Worm (Caenorhabditis elegans) whole organism, young adult: ENCODE measurements around the gene F48F5.8.

Source experiments
- B0261.1 ChIP-seq: sonication (generic microtip); optimal IDR thresholded peaks from 2 replicates; lab custom pipeline; 2016; ENCODE audit warnings: mild to moderate bottlenecking, missing genetic modification characterization, moderate library complexity, missing compliant biosample characterization
- F10E7.11 ChIP-seq: sonication (generic microtip); optimal IDR thresholded peaks from 2 replicates; lab custom pipeline; 2017; ENCODE audit warnings: mild to moderate bottlenecking, missing genetic modification characterization, moderate library complexity, missing compliant biosample characterization
- F33H1.4 ChIP-seq: fragments of 200-800 bp; sonication (Bioruptor generic); IDR thresholded peaks from 2 replicates; pipeline ENCODE4 v1.3.6; 2022; ENCODE audit warnings: missing genetic modification reagents, missing genetic modification characterization, missing compliant biosample characterization
- Y79H2A.3 ChIP-seq: fragments of 200-800 bp; sonication (Bioruptor generic); conservative IDR thresholded peaks from 2 replicates; pipeline ENCODE4 v1.3.6; 2022; ENCODE audit warnings: missing genetic modification reagents, missing genetic modification characterization, missing compliant biosample characterization
- ZK185.1 ChIP-seq: sonication (generic microtip); optimal IDR thresholded peaks from 2 replicates; lab custom pipeline; 2016; ENCODE audit warnings: mild to moderate bottlenecking, missing genetic modification characterization, missing compliant biosample characterization; ENCODE audit not compliant: poor library complexity, severe bottlenecking
- akir-1 ChIP-seq: fragments of 200-800 bp; sonication (Bioruptor generic); optimal IDR thresholded peaks from 2 replicates; lab custom pipeline; 2018; ENCODE audit warnings: mild to moderate bottlenecking, missing genetic modification characterization, moderate library complexity, missing compliant biosample characterization
- aptf-2 ChIP-seq: fragments of 200-800 bp; sonication (Bioruptor generic); conservative IDR thresholded peaks from 2 replicates; pipeline ENCODE4 v1.3.6; 2022; ENCODE audit warnings: missing genetic modification reagents, missing genetic modification characterization, missing compliant biosample characterization
- aptf-3 ChIP-seq: fragments of 200-800 bp; sonication (Bioruptor generic); IDR thresholded peaks from 2 replicates; pipeline ENCODE4 v1.3.6; 2022; ENCODE audit warnings: missing genetic modification characterization, missing compliant biosample characterization
- bed-2 ChIP-seq: fragments of 200-800 bp; sonication (Bioruptor generic); IDR thresholded peaks from 2 replicates; pipeline ENCODE4 v1.3.6; 2022; ENCODE audit warnings: missing genetic modification reagents, missing genetic modification characterization, missing compliant biosample characterization
- cebp-1 ChIP-seq, 2 experiments: fragments of 200-800 bp in 1 of 2; sonication (Bioruptor generic) in 1 of 2; sonication (generic microtip) in 1 of 2; IDR thresholded peaks in 1 of 2; optimal IDR thresholded peaks in 1 of 2; 2 replicates each; pipeline versions ENCODE4 v1.3.6 to Lab custom; 2017 to 2022; ENCODE audit warnings: missing compliant biosample characterization in 2 of 2, missing genetic modification characterization in 2 of 2, mild to moderate bottlenecking in 1 of 2, missing genetic modification reagents in 1 of 2, moderate library complexity in 1 of 2
- ceh-27 ChIP-seq: fragments of 200-800 bp; sonication (Bioruptor generic); optimal IDR thresholded peaks from 2 replicates; lab custom pipeline; 2018; ENCODE audit warnings: mild to moderate bottlenecking, missing genetic modification characterization, moderate library complexity, missing compliant biosample characterization
- ceh-58 ChIP-seq: fragments of 200-800 bp; sonication (Bioruptor generic); IDR thresholded peaks from 2 replicates; pipeline ENCODE4 v1.3.6; 2022; ENCODE audit warnings: missing genetic modification characterization, missing compliant biosample characterization
- efl-1 ChIP-seq: fragments of 150-350 bp; optimal IDR thresholded peaks from 2 replicates; lab custom pipeline; 2014; ENCODE audit warnings: missing biosample characterization, missing genetic modification reagents, missing genetic modification characterization
- ets-4 ChIP-seq: fragments of 200-800 bp; sonication (Bioruptor generic); optimal IDR thresholded peaks from 2 replicates; lab custom pipeline; 2018; ENCODE audit warnings: mild to moderate bottlenecking, missing genetic modification characterization, missing compliant biosample characterization
- hmg-1.2 ChIP-seq: fragments of 200-800 bp; sonication (Bioruptor generic); IDR thresholded peaks from 2 replicates; pipeline ENCODE4 v1.3.6; 2022; ENCODE audit warnings: missing genetic modification reagents, missing genetic modification characterization, missing compliant biosample characterization
- lag-1 ChIP-seq: fragments of 200-800 bp; sonication (Bioruptor generic); IDR thresholded peaks from 2 replicates; pipeline ENCODE4 v1.3.6; 2022; ENCODE audit warnings: missing genetic modification reagents, missing genetic modification characterization, missing compliant biosample characterization
- let-526 ChIP-seq: fragments of 200-800 bp; sonication (Bioruptor generic); IDR thresholded peaks from 2 replicates; pipeline ENCODE4 v1.3.6; 2022; ENCODE audit warnings: missing genetic modification reagents, missing genetic modification characterization, missing compliant biosample characterization
- lin-35 ChIP-seq, 3 experiments: fragments of 150-350 bp in 2 of 3; sonication (generic microtip) in 1 of 3; optimal IDR thresholded peaks; 2 replicates each; lab custom pipeline; 2014 to 2018; ENCODE audit warnings: missing biosample characterization in 3 of 3, missing genetic modification characterization in 3 of 3, missing genetic modification reagents in 3 of 3
- lin-40 ChIP-seq: sonication (generic microtip); optimal IDR thresholded peaks from 2 replicates; lab custom pipeline; 2016; ENCODE audit warnings: missing genetic modification characterization, mild to moderate bottlenecking, missing compliant biosample characterization, missing genotype, missing genetic modification reagents
- lir-1 ChIP-seq: fragments of 200-800 bp; sonication (Bioruptor generic); conservative IDR thresholded peaks from 2 replicates; pipeline ENCODE4 v1.3.6; 2022; ENCODE audit warnings: missing genetic modification reagents, missing genetic modification characterization, missing compliant biosample characterization
- lsl-1 ChIP-seq: fragments of 200-800 bp; sonication (Bioruptor generic); optimal IDR thresholded peaks from 2 replicates; lab custom pipeline; 2018; ENCODE audit warnings: mild to moderate bottlenecking, missing genetic modification characterization, moderate library complexity, missing compliant biosample characterization
- nhr-27 ChIP-seq: fragments of 200-800 bp; sonication (Bioruptor generic); optimal IDR thresholded peaks from 2 replicates; lab custom pipeline; 2018; ENCODE audit warnings: mild to moderate bottlenecking, missing genetic modification characterization, moderate library complexity, missing compliant biosample characterization
- nhr-80 ChIP-seq: sonication (generic microtip); optimal IDR thresholded peaks from 2 replicates; lab custom pipeline; 2016; ENCODE audit warnings: missing genetic modification characterization, missing compliant biosample characterization
- repo-1 ChIP-seq: sonication (generic microtip); optimal IDR thresholded peaks from 2 replicates; lab custom pipeline; 2017; ENCODE audit warnings: mild to moderate bottlenecking, missing genetic modification characterization, missing compliant biosample characterization
- rpc-1 ChIP-seq, 2 experiments: fragments of 150-350 bp in 1 of 2; sonication (generic microtip) in 1 of 2; optimal IDR thresholded peaks; 2 replicates each; lab custom pipeline; 2014 to 2018; ENCODE audit warnings: missing biosample characterization in 1 of 2, missing genetic modification characterization in 1 of 2, missing genetic modification reagents in 1 of 2, missing genotype in 1 of 2
- sea-2 ChIP-seq: fragments of 200-800 bp; sonication (Bioruptor generic); IDR thresholded peaks from 2 replicates; pipeline ENCODE4 v1.3.6; 2022; ENCODE audit warnings: missing genetic modification characterization, missing compliant biosample characterization
- snpc-3.4 ChIP-seq: sonication (generic microtip); optimal IDR thresholded peaks from 2 replicates; lab custom pipeline; 2017; ENCODE audit warnings: missing genetic modification characterization, mild to moderate bottlenecking, missing compliant biosample characterization, antibody characterized with exemption, moderate library complexity, missing genotype, missing genetic modification reagents
- snpc-4 ChIP-seq, 5 experiments: fragments of 150-350 bp in 1 of 5; sonication (generic microtip) in 4 of 5; optimal IDR thresholded peaks; 2 replicates each; lab custom pipeline; 2014 to 2018; ENCODE audit warnings: missing genetic modification characterization in 5 of 5, missing biosample characterization in 3 of 5, antibody characterized with exemption in 2 of 5, mild to moderate bottlenecking in 2 of 5, missing compliant biosample characterization in 2 of 5, missing genotype in 2 of 5, moderate library complexity in 2 of 5, missing genetic modification reagents in 1 of 5
- tlf-1 ChIP-seq: fragments of 200-800 bp; sonication (Bioruptor generic); optimal IDR thresholded peaks from 2 replicates; lab custom pipeline; 2018; ENCODE audit warnings: mild to moderate bottlenecking, missing genetic modification characterization, missing compliant biosample characterization
- unc-130 ChIP-seq: sonication (generic microtip); optimal IDR thresholded peaks from 2 replicates; lab custom pipeline; 2016; ENCODE audit warnings: missing genetic modification reagents, missing genetic modification characterization, missing compliant biosample characterization
- unc-62 ChIP-seq: fragments of 150-350 bp; optimal IDR thresholded peaks from 2 replicates; lab custom pipeline; 2014; ENCODE audit warnings: missing biosample characterization, missing genetic modification reagents, missing genetic modification characterization
- zfh-2 ChIP-seq: fragments of 200-800 bp; sonication (Bioruptor generic); conservative IDR thresholded peaks from 2 replicates; pipeline ENCODE4 v1.3.6; 2022; ENCODE audit warnings: missing genetic modification reagents, missing genetic modification characterization, missing compliant biosample characterization
- zim-3 ChIP-seq: sonication (generic microtip); optimal IDR thresholded peaks from 2 replicates; lab custom pipeline; 2017; ENCODE audit warnings: mild to moderate bottlenecking, missing genetic modification characterization, moderate library complexity, missing compliant biosample characterization
- ztf-22 ChIP-seq: fragments of 200-800 bp; sonication (Bioruptor generic); optimal IDR thresholded peaks from 2 replicates; lab custom pipeline; 2018; ENCODE audit warnings: mild to moderate bottlenecking, missing genetic modification characterization, moderate library complexity, missing compliant biosample characterization
- ztf-28 ChIP-seq: fragments of 200-800 bp; sonication (Bioruptor generic); IDR thresholded peaks from 2 replicates; pipeline ENCODE4 v1.3.6; 2022; ENCODE audit warnings: missing genetic modification reagents, missing genetic modification characterization, missing compliant biosample characterization
- ztf-6 ChIP-seq: fragments of 200-800 bp; sonication (Bioruptor generic); IDR thresholded peaks from 2 replicates; pipeline ENCODE4 v1.3.6; 2022; ENCODE audit warnings: missing genetic modification reagents, missing genetic modification characterization, missing compliant biosample characterization

F48F5.8 gene

DNA sequence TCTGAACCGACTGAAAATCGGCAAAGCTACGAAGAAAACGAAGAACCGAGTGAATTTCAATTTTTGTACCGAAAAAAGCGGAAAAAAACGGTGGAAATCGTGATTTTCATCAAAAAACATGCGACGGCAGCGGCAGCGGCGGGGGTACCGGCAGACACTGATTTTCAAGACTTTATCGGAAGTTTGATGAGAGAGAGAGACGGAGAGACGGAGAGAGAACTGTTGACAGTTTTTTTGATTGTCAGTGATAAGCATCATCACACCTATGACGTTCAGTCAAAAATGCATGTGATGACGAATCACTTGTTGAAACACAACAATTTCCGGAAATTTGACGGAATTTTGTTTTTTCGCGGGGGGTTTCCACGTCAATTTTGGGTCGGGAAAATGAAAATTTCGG is 11.7 kb upstream of the F48F5.8 start (continued):
- TF ChIP-seq tlf-1 (no peak), lag-1 (GFP tag; lab: Robert Waterston, UW) (no peak), lin-40 (tag; lab: Kevin White, UChicago) (peak; percentile 23), ets-4 (GFP tag; lab: Kevin White, UChicago) (peak; percentile 33)

DNA sequence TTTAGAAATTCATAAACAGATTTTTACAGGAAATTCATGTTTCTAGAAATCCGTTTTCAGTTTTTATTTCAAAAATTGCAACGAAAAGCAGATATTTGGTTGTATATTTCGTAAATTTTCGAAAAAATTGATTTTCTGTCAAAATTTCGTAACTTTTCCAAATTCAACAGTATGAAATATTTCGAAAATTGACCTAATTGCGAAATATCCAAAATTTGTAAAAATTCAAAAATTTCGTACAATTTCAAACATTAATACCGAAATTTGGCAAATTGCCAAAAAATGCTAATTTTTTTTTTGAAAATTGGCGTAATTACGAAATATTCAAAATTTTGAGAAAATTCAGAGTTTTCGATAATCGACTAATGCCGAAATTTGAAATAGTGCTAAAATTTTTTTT is 11.2 kb upstream of the F48F5.8 start:
- TF ChIP-seq cebp-1 (GFP tag; IDR thresholded peaks at IDR 0.05; lab: Robert Waterston, UW): peak; percentile 73
- TF ChIP-seq cebp-1 (tag; optimal IDR thresholded peaks at IDR 0.05; lab: Kevin White, UChicago): peak; percentile 95
- TF ChIP-seq unc-62 (GFP tag; lab: Kevin White, UChicago): peak; percentile 42
- TF ChIP-seq ztf-6: no peak

DNA sequence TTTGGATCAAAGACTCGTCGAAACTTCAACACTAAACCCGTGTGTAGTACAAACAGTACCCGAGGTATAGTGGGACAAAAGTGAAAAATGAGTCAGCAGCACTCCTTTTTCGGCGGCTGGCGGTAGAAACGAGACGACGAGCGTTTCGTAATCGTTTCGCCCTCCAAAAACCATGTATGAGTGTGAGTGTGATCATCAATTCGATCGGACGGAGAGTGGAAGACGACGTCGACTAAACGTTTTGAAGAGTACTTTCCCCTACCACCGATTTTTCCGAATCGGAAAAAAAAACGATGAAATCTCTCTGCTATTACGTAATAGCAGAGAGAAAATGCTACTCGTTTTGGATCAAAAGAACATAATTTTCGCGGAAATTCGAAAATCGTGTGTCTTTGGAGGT is 9.7 kb upstream of the F48F5.8 start:
- TF ChIP-seq nhr-27 (tag; lab: Kevin White, UChicago): no peak
- no peak for TF ChIP-seq cebp-1 (GFP tag; IDR thresholded peaks at IDR 0.05; lab: Robert Waterston, UW)
- peak; percentile 75 for TF ChIP-seq cebp-1 (tag; optimal IDR thresholded peaks at IDR 0.05; lab: Kevin White, UChicago)
- TF ChIP-seq, all 124 proteins: peak for 1

DNA sequence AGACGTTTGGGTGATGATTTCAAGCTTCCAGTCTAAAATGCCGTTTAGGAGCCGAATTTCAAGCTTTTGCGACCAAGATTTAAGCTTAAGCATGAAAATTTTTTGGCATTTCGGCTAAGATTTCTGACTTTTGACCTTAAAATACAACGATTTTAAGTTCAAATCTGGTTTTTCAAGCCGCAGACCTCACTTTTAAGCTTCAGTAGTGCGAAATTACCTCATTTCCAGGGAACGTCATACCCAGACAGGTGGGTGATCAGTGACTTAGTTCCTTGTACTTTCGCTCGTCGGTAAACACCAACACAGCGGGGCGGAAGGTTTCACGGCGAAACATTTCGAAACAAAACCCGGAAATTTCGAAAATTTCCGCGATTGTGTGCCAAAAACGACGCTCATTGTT is 8.8 kb upstream of the F48F5.8 start:
- TF ChIP-seq F33H1.4: no peak
- no peak for TF ChIP-seq repo-1 (tag; lab: Kevin White, UChicago)
- TF ChIP-seq snpc-4 (GFP tag; optimal IDR thresholded peaks at IDR 0.05; lab: Kevin White, UChicago): no peak
- no peak for TF ChIP-seq snpc-4 (tag; optimal IDR thresholded peaks at IDR 0.05; lab: Kevin White, UChicago)
- no peak for TF ChIP-seq B0261.1 (tag; lab: Kevin White, UChicago)
- no peak for TF ChIP-seq aptf-2 (GFP tag; lab: Robert Waterston, UW)

DNA sequence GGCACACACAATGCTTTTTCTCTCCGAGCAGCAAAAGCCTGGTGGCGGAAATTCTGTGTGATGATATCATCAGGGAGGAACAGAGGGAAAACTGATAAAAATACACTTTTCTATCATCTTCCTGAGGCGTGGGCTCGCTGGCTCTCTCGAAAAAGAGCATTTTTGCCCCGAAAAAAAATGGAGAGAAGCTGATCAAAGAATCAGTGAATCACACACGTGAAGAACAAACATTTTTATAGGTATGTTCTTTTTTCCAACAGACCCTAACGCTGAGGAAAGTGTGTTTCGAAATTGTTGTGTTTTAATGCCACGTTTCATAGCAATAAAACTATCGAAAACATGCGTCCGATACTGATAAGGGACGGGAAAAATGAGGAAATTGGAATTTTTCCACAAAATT is 8.4 kb upstream of the F48F5.8 start:
- TF ChIP-seq cebp-1 (GFP tag; IDR thresholded peaks at IDR 0.05; lab: Robert Waterston, UW) (peak; percentile 19; the same call in 1 of the 2 replicates), cebp-1 (tag; optimal IDR thresholded peaks at IDR 0.05; lab: Kevin White, UChicago) (peak; percentile 60), lir-1 (GFP tag; lab: Robert Waterston, UW) (no peak), nhr-80 (peak; percentile 14)
- TF ChIP-seq, all 124 proteins: peak for 2

DNA sequence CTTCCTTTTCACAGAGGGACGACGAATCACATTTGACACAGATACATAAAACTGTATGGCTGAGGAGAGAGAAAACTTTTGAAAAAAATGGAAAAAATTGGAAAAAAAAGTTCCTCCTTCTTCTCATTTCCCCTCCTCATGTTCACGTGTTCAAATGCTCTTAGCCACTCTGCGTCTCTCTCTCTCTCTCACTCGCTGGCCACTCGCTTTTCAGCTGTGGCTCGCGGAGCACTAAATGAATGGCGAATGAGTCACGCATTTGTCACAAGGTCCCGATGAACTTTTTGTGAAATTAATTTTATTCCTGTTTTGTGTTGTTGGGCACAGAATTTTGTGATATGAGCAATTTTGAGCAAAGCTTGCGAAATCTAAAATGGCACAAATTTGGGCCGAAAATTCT is 7.3 kb upstream of the F48F5.8 start:
- TF ChIP-seq aptf-3 (GFP tag; lab: Robert Waterston, UW) (no peak), snpc-4 (GFP tag; optimal IDR thresholded peaks at IDR 0.05; lab: Kevin White, UChicago) (no peak), snpc-4 (tag; optimal IDR thresholded peaks at IDR 0.05; lab: Kevin White, UChicago) (no peak), Y79H2A.3 (GFP tag; lab: Robert Waterston, UW) (no peak), lin-40 (tag; lab: Kevin White, UChicago) (no peak), snpc-3.4 (no peak), zfh-2 (GFP tag; lab: Robert Waterston, UW) (peak; percentile 81), let-526 (GFP tag; lab: Robert Waterston, UW) (no peak), sea-2 (GFP tag; lab: Robert Waterston, UW) (no peak), zim-3 (no peak), ceh-27 (GFP tag; lab: Kevin White, UChicago) (peak; percentile 60), unc-130 (GFP tag; lab: Kevin White, UChicago) (no peak), ceh-58 (GFP tag; lab: Robert Waterston, UW) (no peak), ztf-28 (GFP tag; lab: Robert Waterston, UW) (no peak), rpc-1 (optimal IDR thresholded peaks at IDR 0.05; lab: Kevin White, UChicago) (no peak), rpc-1 (tag; optimal IDR thresholded peaks at IDR 0.05; lab: Kevin White, UChicago) (no peak), efl-1 (no peak), bed-2 (GFP tag; lab: Robert Waterston, UW) (no peak), ZK185.1 (tag; lab: Kevin White, UChicago) (no peak), hmg-1.2 (GFP tag; lab: Robert Waterston, UW) (peak; percentile 12; the same call in 1 of the 2 replicates), akir-1 (GFP tag; lab: Kevin White, UChicago) (no peak), lsl-1 (no peak), cebp-1 (GFP tag; IDR thresholded peaks at IDR 0.05; lab: Robert Waterston, UW) (no peak; the same call in 1 of the 2 replicates), cebp-1 (tag; optimal IDR thresholded peaks at IDR 0.05; lab: Kevin White, UChicago) (peak; percentile 82), lin-35 (GFP tag; optimal IDR thresholded peaks at IDR 0.05; lab: Kevin White, UChicago) (peak in 1 of 3 experiments; percentile 6), unc-62 (GFP tag; lab: Kevin White, UChicago) (no peak), F10E7.11 (no peak), F33H1.4 (no peak), ztf-22 (peak; percentile 17)
